Fruit fly (Drosophila melanogaster) whole organism, prepupa: ENCODE measurements around the gene CG15152.

Experiments used
- Hr38 ChIP-seq: sonication (Bioruptor generic); optimal IDR thresholded peaks from 2 replicates; lab custom pipeline; 2016; ENCODE audit warnings: missing biosample characterization, missing genetic modification characterization
- salr ChIP-seq, 2 experiments: fragments of 200-800 bp; sonication (Bioruptor generic); optimal IDR thresholded peaks; 3 replicates each; lab custom pipeline; 2016 to 2018; ENCODE audit warnings: missing biosample characterization in 2 of 2, missing genetic modification characterization in 2 of 2, mild to moderate bottlenecking in 1 of 2

DNA sequence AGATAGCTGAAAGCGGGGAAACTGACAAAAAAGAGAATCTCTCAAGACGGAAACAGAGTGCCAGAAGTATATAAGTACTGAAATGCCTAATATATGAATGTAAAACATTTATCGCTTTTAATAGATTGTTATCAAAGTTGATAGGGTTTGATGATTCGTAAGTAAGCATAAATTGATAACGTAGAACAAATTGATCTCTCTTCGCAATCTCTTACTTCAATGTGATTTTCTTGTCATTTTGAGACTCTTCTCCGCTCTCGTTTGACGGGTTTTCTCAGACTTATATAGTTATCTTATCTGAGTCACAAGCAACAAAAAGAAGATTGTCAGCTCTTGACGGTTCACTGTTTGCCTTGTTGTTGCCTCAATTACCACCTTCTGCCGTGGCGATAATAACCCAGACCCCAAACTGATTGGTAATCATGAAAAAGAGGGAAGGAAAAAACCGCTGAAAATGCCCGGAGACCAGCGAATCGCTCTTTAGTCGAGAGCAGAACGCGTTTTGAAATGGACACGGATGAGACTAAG lies at the start of gene CG15152:
- TF ChIP-seq salr (GFP tag; optimal IDR thresholded peaks at IDR 0.05; lab: Kevin White, UChicago) = no peak
- no peak for TF ChIP-seq Hr38 (GFP tag; lab: Kevin White, UChicago)
